Worm (Caenorhabditis elegans) whole organism, midembryonic: ENCODE results near the gene Y37H2A.14.

ENCODE experiments used
- T22C8.4 ChIP-seq: fragments of 200-800 bp; sonication (Bioruptor generic); IDR thresholded peaks from 2 replicates; pipeline ENCODE4 v1.3.6; 2022; ENCODE audit warnings: missing genetic modification characterization, missing compliant biosample characterization
- cog-1 ChIP-seq: sonication (generic microtip); optimal IDR thresholded peaks from 2 replicates; lab custom pipeline; 2016; ENCODE audit warnings: missing genetic modification characterization, missing compliant biosample characterization
- flt-1 ChIP-seq: fragments of 200-800 bp; sonication (Bioruptor generic); IDR thresholded peaks from 2 replicates; pipeline ENCODE4 v1.3.6; 2022; ENCODE audit warnings: missing genetic modification characterization, missing compliant biosample characterization
- klf-2 ChIP-seq: fragments of 200-800 bp; sonication (Bioruptor generic); conservative IDR thresholded peaks from 2 replicates; pipeline ENCODE4 v1.3.6; 2022; ENCODE audit warnings: missing genetic modification reagents, missing genetic modification characterization, missing compliant biosample characterization
- med-1 ChIP-seq: sonication (generic microtip); optimal IDR thresholded peaks from 2 replicates; lab custom pipeline; 2017; ENCODE audit warnings: missing genetic modification characterization, mild to moderate bottlenecking, missing compliant biosample characterization, antibody characterized with exemption, missing genetic modification reagents; ENCODE audit not compliant: insufficient read depth
- ref-1 ChIP-seq: fragments of 200-800 bp; sonication (Bioruptor generic); conservative IDR thresholded peaks from 2 replicates; pipeline ENCODE4 v1.3.6; 2022; ENCODE audit warnings: missing genetic modification reagents, missing genetic modification characterization, missing compliant biosample characterization
- tab-1 ChIP-seq: fragments of 200-800 bp; sonication (Bioruptor generic); IDR thresholded peaks from 2 replicates; pipeline ENCODE4 v1.3.6; 2022; ENCODE audit warnings: missing genetic modification characterization, missing compliant biosample characterization
- ztf-23 ChIP-seq: fragments of 200-800 bp; sonication (Bioruptor generic); IDR thresholded peaks from 2 replicates; pipeline ENCODE4 v1.3.6; 2022; ENCODE audit warnings: missing genetic modification reagents, missing genetic modification characterization, missing compliant biosample characterization
- ztf-29 ChIP-seq: fragments of 200-800 bp; sonication (Bioruptor generic); IDR thresholded peaks from 2 replicates; pipeline ENCODE4 v1.3.6; 2022; ENCODE audit warnings: missing genetic modification reagents, missing genetic modification characterization, missing compliant biosample characterization

Y37H2A.14 gene

DNA sequence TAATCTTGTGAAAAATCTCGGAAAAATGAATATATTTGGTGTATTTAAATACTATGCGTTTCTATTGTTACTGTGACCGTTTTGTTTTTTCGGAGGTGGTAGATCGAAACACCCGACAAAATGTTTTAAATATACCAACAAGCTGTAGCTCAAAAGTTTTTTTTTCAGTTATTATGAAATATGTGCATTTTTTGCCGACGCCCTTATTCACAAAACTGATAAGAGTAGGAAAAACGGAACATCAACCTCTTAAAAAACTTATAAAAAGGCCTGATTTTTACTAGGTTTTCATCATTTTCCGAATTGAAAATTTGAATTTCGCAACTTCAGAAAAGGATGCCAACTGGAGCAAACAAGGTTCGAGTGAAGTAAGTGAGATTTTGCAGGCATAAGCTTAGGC lies at the start of gene Y37H2A.14:
TSS of gene Y37H2A.14 (plus strand) at position 301 of the 400 bp plus-strand sequence.
- TF ChIP-seq klf-2 (no peak), T22C8.4 (GFP tag; lab: Robert Waterston, UW) (no peak), cog-1 (tag; lab: Kevin White, UChicago) (no peak), ztf-23 (GFP tag; lab: Robert Waterston, UW) (no peak), flt-1 (GFP tag; lab: Robert Waterston, UW) (no peak), med-1 (GFP tag; lab: Kevin White, UChicago) (no peak), ztf-29 (GFP tag; lab: Robert Waterston, UW) (no peak), tab-1 (no peak), ref-1 (GFP tag; lab: Robert Waterston, UW) (no peak)

ce11 chrV:18093941-18094340 lies 49.6 kb upstream of the Y37H2A.14 start:
- TF ChIP-seq ztf-29 (GFP tag; lab: Robert Waterston, UW) (no peak), ztf-23 (GFP tag; lab: Robert Waterston, UW) (no peak), ref-1 (GFP tag; lab: Robert Waterston, UW) (no peak), klf-2 (no peak), flt-1 (GFP tag; lab: Robert Waterston, UW) (no peak), tab-1 (no peak), cog-1 (tag; lab: Kevin White, UChicago) (no peak), med-1 (GFP tag; lab: Kevin White, UChicago) (no peak), T22C8.4 (GFP tag; lab: Robert Waterston, UW) (no peak)

ce11 chrV:18098387-18098786 lies 45.2 kb upstream of the Y37H2A.14 start, which contains the start of gene par-4:
par-4 (plus strand) TSS chrV:18098687.
- TF ChIP-seq cog-1 (tag; lab: Kevin White, UChicago) (no peak), ztf-29 (GFP tag; lab: Robert Waterston, UW) (no peak), T22C8.4 (GFP tag; lab: Robert Waterston, UW) (no peak), ztf-23 (GFP tag; lab: Robert Waterston, UW) (no peak), ref-1 (GFP tag; lab: Robert Waterston, UW) (no peak), tab-1 (no peak), klf-2 (no peak), flt-1 (GFP tag; lab: Robert Waterston, UW) (no peak), med-1 (GFP tag; lab: Kevin White, UChicago) (no peak)

DNA sequence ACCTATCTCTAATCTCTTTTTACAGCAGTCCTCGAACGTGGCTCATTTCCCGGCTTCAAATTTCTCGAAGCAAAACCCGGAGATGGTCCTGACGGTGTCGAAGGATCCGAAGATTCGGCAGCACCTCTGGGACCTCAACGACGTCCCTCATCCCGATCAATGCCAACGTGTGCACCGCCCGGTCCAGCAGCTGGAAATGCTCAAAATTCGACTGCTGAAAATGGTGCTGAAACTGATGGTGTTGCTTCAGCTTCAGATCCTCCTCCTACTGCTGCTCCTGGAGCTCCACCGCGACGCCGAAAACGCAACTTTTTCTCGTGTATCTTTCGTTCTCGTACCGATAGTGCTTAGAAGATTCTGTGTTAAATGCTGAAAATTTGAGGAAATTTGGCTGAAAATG lies 37.5 kb upstream of the Y37H2A.14 start:
- TF ChIP-seq ztf-29 (GFP tag; lab: Robert Waterston, UW), result no peak
- no peak for TF ChIP-seq cog-1 (tag; lab: Kevin White, UChicago)
- no peak for TF ChIP-seq ref-1 (GFP tag; lab: Robert Waterston, UW)
- no peak for TF ChIP-seq flt-1 (GFP tag; lab: Robert Waterston, UW)
- no peak for TF ChIP-seq ztf-23 (GFP tag; lab: Robert Waterston, UW)
- TF ChIP-seq tab-1, result no peak
- TF ChIP-seq med-1 (GFP tag; lab: Kevin White, UChicago), result no peak
- TF ChIP-seq klf-2, result no peak
- no peak for TF ChIP-seq T22C8.4 (GFP tag; lab: Robert Waterston, UW)

DNA sequence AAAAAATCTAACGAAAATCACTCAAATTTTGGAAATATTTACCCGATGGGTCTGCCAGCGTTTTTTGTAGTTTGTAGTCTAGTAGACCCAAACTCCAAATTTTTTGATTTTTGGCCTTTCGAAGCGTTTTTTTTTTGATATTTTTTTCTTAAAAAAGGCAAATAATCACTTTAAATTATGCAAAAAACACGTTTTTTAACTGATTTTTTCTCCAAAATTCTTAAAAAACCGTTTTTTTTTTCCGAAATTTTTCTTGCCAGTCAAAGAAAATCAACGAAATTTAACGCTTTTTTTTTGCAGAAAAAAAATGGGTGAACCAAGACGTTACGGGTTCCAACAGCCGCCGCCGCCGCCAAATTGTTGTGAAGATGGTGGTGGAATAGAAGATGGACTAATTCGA lies 35.6 kb upstream of the Y37H2A.14 start, which contains the start of gene Y37H2A.1:
TSS of gene Y37H2A.1 (plus strand) at position 301 of the 400 bp plus-strand sequence.
- TF ChIP-seq tab-1, result no peak
- no peak for TF ChIP-seq ztf-29 (GFP tag; lab: Robert Waterston, UW)
- no peak for TF ChIP-seq T22C8.4 (GFP tag; lab: Robert Waterston, UW)
- TF ChIP-seq ztf-23 (GFP tag; lab: Robert Waterston, UW), result no peak
- TF ChIP-seq klf-2, result no peak
- TF ChIP-seq flt-1 (GFP tag; lab: Robert Waterston, UW), result no peak
- TF ChIP-seq med-1 (GFP tag; lab: Kevin White, UChicago), result no peak
- no peak for TF ChIP-seq ref-1 (GFP tag; lab: Robert Waterston, UW)
- TF ChIP-seq cog-1 (tag; lab: Kevin White, UChicago), result no peak

ce11 chrV:18109449-18109848 lies 34.1 kb upstream of the Y37H2A.14 start:
- no peak for TF ChIP-seq tab-1
- TF ChIP-seq T22C8.4 (GFP tag; lab: Robert Waterston, UW), result no peak
- TF ChIP-seq flt-1 (GFP tag; lab: Robert Waterston, UW), result no peak
- TF ChIP-seq ztf-29 (GFP tag; lab: Robert Waterston, UW), result no peak
- TF ChIP-seq cog-1 (tag; lab: Kevin White, UChicago), result no peak
- no peak for TF ChIP-seq ztf-23 (GFP tag; lab: Robert Waterston, UW)

DNA sequence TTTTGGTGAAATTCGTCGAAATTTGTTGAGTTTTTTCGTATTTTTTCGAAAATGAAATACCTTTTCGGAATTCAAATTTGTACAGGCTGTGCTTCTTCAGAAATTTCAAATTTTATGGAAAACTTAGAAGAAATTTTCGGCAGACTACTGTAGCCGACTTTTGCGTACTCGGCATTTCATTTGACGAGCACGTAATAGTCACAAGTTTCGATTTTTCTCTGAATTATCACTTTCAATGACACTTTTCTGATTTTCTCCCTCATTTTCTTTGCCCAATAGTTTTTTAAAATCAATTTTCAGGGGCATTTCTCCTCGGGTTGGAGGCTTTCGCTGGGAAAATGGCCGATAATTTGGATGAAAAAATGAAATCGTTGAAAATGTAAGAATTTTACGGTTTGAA lies 19.9 kb upstream of the Y37H2A.14 start, which contains the start of gene fbxa-107:
TSS of gene fbxa-107 (plus strand) at position 301 of the 400 bp plus-strand sequence.
- TF ChIP-seq ztf-29 (GFP tag; lab: Robert Waterston, UW) (no peak), tab-1 (no peak), klf-2 (no peak), med-1 (GFP tag; lab: Kevin White, UChicago) (no peak), flt-1 (GFP tag; lab: Robert Waterston, UW) (no peak), T22C8.4 (GFP tag; lab: Robert Waterston, UW) (no peak)

ce11 chrV:18125075-18125474 lies 18.5 kb upstream of the Y37H2A.14 start, which contains the start of gene fbxa-210:
fbxa-210 (plus strand) TSS chrV:18125375.
- TF ChIP-seq ztf-29 (GFP tag; lab: Robert Waterston, UW), result no peak
- TF ChIP-seq T22C8.4 (GFP tag; lab: Robert Waterston, UW), result no peak
- no peak for TF ChIP-seq flt-1 (GFP tag; lab: Robert Waterston, UW)
- no peak for TF ChIP-seq ref-1 (GFP tag; lab: Robert Waterston, UW)
- TF ChIP-seq klf-2, result no peak
- no peak for TF ChIP-seq ztf-23 (GFP tag; lab: Robert Waterston, UW)
- no peak for TF ChIP-seq tab-1
- no peak for TF ChIP-seq cog-1 (tag; lab: Kevin White, UChicago)
- TF ChIP-seq med-1 (GFP tag; lab: Kevin White, UChicago), result no peak

ce11 chrV:18127192-18127591 lies 16.4 kb upstream of the Y37H2A.14 start, which contains the start of gene fbxa-211:
fbxa-211 (plus strand) TSS chrV:18127519.
- TF ChIP-seq ztf-29 (GFP tag; lab: Robert Waterston, UW), result no peak
- no peak for TF ChIP-seq tab-1

DNA sequence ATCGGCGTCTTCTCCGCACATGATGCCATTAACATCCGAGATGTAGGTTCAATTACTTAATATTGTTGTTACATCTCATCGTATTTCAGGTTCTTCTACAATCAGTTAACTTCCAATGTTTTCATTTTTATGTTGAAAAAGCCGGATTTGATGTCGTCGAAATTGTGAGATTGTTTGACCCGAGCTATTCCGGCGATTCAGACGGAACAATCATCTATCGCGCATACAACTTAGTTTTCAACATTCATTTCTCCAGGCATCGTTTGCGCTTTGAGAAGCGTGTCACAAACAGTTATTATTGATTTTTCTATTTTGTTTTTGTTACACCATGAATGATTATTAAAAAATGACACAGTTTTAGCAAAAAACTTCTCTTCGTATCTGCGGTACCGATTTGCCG lies 15.0 kb upstream of the Y37H2A.14 start:
- TF ChIP-seq tab-1, result no peak
